Worm (Caenorhabditis elegans): ENCODE measurements around the gene R13D11.1.

The R13D11.1 gene

DNA sequence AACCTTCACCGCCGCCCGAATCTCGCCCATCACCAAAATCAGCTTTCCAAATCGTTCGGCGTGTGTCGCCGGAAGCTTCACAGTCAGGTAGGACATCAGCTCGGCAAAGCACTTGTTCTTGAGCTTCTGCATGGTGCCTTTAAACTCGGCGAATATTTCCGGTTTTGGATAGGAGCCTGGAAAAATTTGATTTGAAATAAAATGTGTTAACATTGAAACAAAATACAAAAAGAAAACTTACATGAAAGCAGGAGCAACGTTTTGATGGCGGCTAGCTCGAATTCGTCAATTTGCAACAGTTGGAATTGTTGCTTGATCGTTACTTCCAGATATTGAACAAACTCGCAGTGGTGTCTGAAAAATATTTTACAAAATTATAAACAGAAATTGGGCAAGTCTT is 14.6 kb upstream of the R13D11.1 start:
- TF ChIP-seq fkh-10 (GFP tag; optimal IDR thresholded peaks at IDR 0.05) (no peak), elt-1 (tag; optimal IDR thresholded peaks at IDR 0.05) (no peak), elt-3 (tag; optimal IDR thresholded peaks at IDR 0.05) (no peak), fos-1 (tag; optimal IDR thresholded peaks at IDR 0.05) (no peak), ama-1 (optimal IDR thresholded peaks at IDR 0.05) (no peak), mdl-1 (tag; optimal IDR thresholded peaks at IDR 0.05) (no peak)

DNA sequence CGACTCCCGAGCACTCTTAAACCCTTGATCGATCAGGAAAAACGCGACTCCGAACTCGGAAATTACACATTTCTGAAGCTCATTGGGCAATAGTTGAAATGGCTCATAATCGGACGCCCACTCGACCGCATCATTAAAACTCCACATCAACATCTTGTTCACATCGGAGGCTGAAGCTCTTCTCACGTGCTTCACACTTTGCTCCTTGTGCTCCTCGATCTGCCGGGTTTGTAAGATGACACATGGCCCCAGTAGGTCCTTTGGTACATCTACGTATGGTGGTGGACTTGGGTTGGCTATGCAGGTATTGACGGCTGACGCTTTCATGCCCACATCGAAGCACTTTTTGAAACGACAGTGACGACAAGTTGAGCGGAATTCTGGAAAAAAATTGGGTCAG is 13.8 kb upstream of the R13D11.1 start:
- no peak for TF ChIP-seq lsy-12 (tag; optimal IDR thresholded peaks at IDR 0.05)
- no peak for TF ChIP-seq tbx-2 (tag; optimal IDR thresholded peaks at IDR 0.05)
- TF ChIP-seq pqm-1 (tag; optimal IDR thresholded peaks at IDR 0.05), result no peak
- no peak for TF ChIP-seq ceh-9 (tag; optimal IDR thresholded peaks at IDR 0.05)
- no peak for TF ChIP-seq egl-5 (tag; optimal IDR thresholded peaks at IDR 0.05)
- no peak for TF ChIP-seq ama-1 (optimal IDR thresholded peaks at IDR 0.05)
- TF ChIP-seq zag-1 (tag; optimal IDR thresholded peaks at IDR 0.05), result no peak
- no peak for TF ChIP-seq nhr-43 (tag; optimal IDR thresholded peaks at IDR 0.05; ENCODE audit: poor library complexity, severe bottlenecking)
- no peak for TF ChIP-seq R02D3.7 (tag; optimal IDR thresholded peaks at IDR 0.05)
- TF ChIP-seq skn-1 (tag; optimal IDR thresholded peaks at IDR 0.05), result no peak
- no peak for TF ChIP-seq pha-4 (tag; optimal IDR thresholded peaks at IDR 0.05)
- no peak for TF ChIP-seq elt-3 (tag; optimal IDR thresholded peaks at IDR 0.05)
- TF ChIP-seq hmg-11 (tag; optimal IDR thresholded peaks at IDR 0.05), result no peak
- no peak for TF ChIP-seq fkh-2 (tag; optimal IDR thresholded peaks at IDR 0.05)
- TF ChIP-seq snpc-4 (tag; optimal IDR thresholded peaks at IDR 0.05), result no peak
- no peak for TF ChIP-seq lin-15B (tag; optimal IDR thresholded peaks at IDR 0.05)

DNA sequence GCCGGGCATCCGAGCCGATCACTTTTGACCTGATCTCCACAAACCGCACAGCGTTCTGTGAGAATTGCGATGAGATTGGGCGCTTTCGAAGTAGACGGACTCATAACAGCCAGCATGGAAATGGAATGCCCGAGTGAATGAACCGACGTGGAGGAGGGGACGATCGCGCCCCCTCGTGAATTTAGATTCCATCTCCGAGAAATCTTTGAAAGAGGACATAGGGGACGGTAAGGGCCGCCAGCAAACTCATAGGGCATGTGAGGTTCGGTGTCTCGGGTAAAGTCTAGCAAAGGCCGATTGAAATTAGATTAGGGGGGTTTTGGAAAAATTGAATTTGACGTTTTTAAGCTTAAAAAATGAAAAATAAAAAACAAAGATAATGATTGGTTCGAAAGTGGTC is 12.8 kb upstream of the R13D11.1 start, which contains the start of gene nhr-270:
Gene nhr-270 (minus strand): TSS at position 257 of the 400 bp plus-strand sequence.
- TF ChIP-seq nhr-25 (tag; optimal IDR thresholded peaks at IDR 0.05) (peak; percentile 0), fkh-10 (GFP tag; optimal IDR thresholded peaks at IDR 0.05) (no peak), nhr-23 (tag; optimal IDR thresholded peaks at IDR 0.05) (peak; percentile 2), ceh-16 (tag; optimal IDR thresholded peaks at IDR 0.05) (no peak), ztf-4 (tag; optimal IDR thresholded peaks at IDR 0.05) (no peak), nhr-28 (tag; optimal IDR thresholded peaks at IDR 0.05) (no peak), elt-1 (tag; optimal IDR thresholded peaks at IDR 0.05) (peak; percentile 7)

DNA sequence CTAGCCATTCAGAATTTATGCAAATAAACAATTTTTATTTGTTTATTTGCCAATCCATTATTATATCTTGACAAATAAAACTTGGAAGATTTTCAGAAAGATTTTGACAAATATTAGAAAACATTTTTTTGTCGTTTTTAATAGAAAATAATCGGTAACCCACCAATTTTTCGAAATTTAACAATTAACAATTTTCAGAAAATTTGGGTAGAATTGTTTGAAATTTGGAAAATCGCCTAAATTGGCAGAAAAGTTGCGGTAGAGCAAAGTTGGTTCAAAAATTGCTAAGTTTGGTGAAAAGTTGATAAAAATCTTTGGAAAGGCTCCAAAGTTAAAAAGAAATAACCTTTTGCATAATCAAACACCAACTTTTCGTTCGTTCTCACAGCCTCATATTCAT is 9.0 kb upstream of the R13D11.1 start:
- TF ChIP-seq nfya-1 (tag; optimal IDR thresholded peaks at IDR 0.05; ENCODE audit: insufficient read depth) (no peak), zag-1 (tag; optimal IDR thresholded peaks at IDR 0.05) (no peak), fos-1 (tag; optimal IDR thresholded peaks at IDR 0.05) (no peak), ceh-82 (tag; optimal IDR thresholded peaks at IDR 0.05) (no peak), nhr-237 (tag; optimal IDR thresholded peaks at IDR 0.05) (no peak), nhr-25 (tag; optimal IDR thresholded peaks at IDR 0.05) (no peak), elt-1 (tag; optimal IDR thresholded peaks at IDR 0.05) (no peak), ztf-11 (tag; optimal IDR thresholded peaks at IDR 0.05) (no peak), fkh-10 (GFP tag; optimal IDR thresholded peaks at IDR 0.05) (no peak), unc-39 (tag; optimal IDR thresholded peaks at IDR 0.05) (no peak), nhr-23 (tag; optimal IDR thresholded peaks at IDR 0.05) (no peak), jun-1 (tag; optimal IDR thresholded peaks at IDR 0.05) (no peak), hmg-11 (tag; optimal IDR thresholded peaks at IDR 0.05) (no peak), sea-2 (GFP tag; optimal IDR thresholded peaks at IDR 0.05) (no peak), nhr-43 (tag; optimal IDR thresholded peaks at IDR 0.05; ENCODE audit: poor library complexity, severe bottlenecking) (no peak), lsy-12 (tag; optimal IDR thresholded peaks at IDR 0.05) (no peak), R02D3.7 (tag; optimal IDR thresholded peaks at IDR 0.05) (no peak), lin-39 (tag; optimal IDR thresholded peaks at IDR 0.05) (no peak)

DNA sequence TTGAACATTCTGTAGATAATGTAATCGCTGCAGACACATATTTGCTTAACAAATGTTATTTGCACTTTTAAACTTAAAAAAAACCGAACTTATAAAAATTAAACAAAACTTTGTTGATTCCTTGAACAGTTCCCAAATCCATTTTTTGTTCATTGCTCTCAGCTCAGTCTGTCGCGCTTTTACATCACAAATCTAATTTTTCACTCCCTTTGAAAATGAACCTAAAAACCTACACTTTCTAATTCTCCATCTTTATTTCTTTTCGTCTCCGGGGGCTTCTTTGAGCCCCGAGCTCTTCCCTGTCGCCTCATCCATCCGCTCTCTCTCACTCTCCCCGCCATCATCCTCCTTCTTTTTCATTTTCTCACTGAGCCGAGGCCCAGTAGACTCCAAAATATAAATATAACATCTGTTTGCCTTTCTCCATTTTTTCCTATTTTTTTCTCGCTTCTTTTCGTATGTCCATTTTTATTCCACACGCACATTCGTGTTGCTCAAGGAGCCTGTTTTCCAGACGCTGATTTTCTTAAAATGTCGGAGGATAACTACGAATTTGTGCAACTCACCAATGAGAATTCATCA is 6.9 kb upstream of the R13D11.1 start, which contains the start of gene R13D11.4:
Gene R13D11.4 (plus strand): TSS at position 532 of the 582 bp plus-strand sequence.
- TF ChIP-seq nfya-1 (tag; optimal IDR thresholded peaks at IDR 0.05; ENCODE audit: insufficient read depth), result peak; percentile 39
- TF ChIP-seq mml-1 (tag; optimal IDR thresholded peaks at IDR 0.05), result no peak
- TF ChIP-seq unc-39 (tag; optimal IDR thresholded peaks at IDR 0.05), result no peak
- TF ChIP-seq nhr-11 (tag; optimal IDR thresholded peaks at IDR 0.05), result no peak
- no peak for TF ChIP-seq elt-1 (tag; optimal IDR thresholded peaks at IDR 0.05)
- no peak for TF ChIP-seq pqm-1 (tag; optimal IDR thresholded peaks at IDR 0.05)
- TF ChIP-seq fkh-10 (GFP tag; optimal IDR thresholded peaks at IDR 0.05), result peak; percentile 30
- TF ChIP-seq skn-1 (tag; optimal IDR thresholded peaks at IDR 0.05), result no peak
- TF ChIP-seq hmg-11 (tag; optimal IDR thresholded peaks at IDR 0.05), result peak; percentile 23
- no peak for TF ChIP-seq snpc-4 (tag; optimal IDR thresholded peaks at IDR 0.05)
- no peak for TF ChIP-seq ztf-11 (tag; optimal IDR thresholded peaks at IDR 0.05)
- TF ChIP-seq nhr-237 (tag; optimal IDR thresholded peaks at IDR 0.05), result no peak
- no peak for TF ChIP-seq nhr-67 (tag; optimal IDR thresholded peaks at IDR 0.05)
